Fruit fly (Drosophila melanogaster): ENCODE measurements around the gene ppk5.

- TF ChIP-seq CG9705 (GFP tag; optimal IDR thresholded peaks at IDR 0.05) (no peak), OdsH (GFP tag; optimal IDR thresholded peaks at IDR 0.05) (no peak), Jra (GFP tag; optimal IDR thresholded peaks at IDR 0.05) (no peak), rgr (GFP tag; optimal IDR thresholded peaks at IDR 0.05) (no peak)
Measured at dm6 chr3L:21529108-21529507, 5.4 kb upstream of the ppk5 start, which contains the start of gene Arv1.

Data from whole organism, wandering third instar larva.